Worm (Caenorhabditis elegans): ENCODE measurements around the gene T13C5.2.

T13C5.2 gene

ce11 chrX:6184709-6185108 lies at the start of gene T13C5.2:
Gene T13C5.2, plus strand, starts transcription at chrX:6185009.
- TF ChIP-seq tbx-7 (tag; optimal IDR thresholded peaks at IDR 0.05) (no peak), ceh-34 (tag; optimal IDR thresholded peaks at IDR 0.05) (no peak), madf-2 (tag; optimal IDR thresholded peaks at IDR 0.05) (no peak), T23F11.4 (GFP tag; optimal IDR thresholded peaks at IDR 0.05) (no peak), K02D7.2 (tag; optimal IDR thresholded peaks at IDR 0.05) (no peak)

- TF ChIP-seq hlh-15 (tag; optimal IDR thresholded peaks at IDR 0.05) (no peak), unc-3 (GFP tag; conservative IDR thresholded peaks at IDR 0.05) (no peak), unc-3 (tag; optimal IDR thresholded peaks at IDR 0.05) (no peak), nhr-11 (tag; optimal IDR thresholded peaks at IDR 0.05) (no peak), ama-1 (optimal IDR thresholded peaks at IDR 0.05) (no peak), sox-4 (tag; optimal IDR thresholded peaks at IDR 0.05) (no peak), K02D7.2 (tag; optimal IDR thresholded peaks at IDR 0.05) (no peak), ahr-1 (tag; optimal IDR thresholded peaks at IDR 0.05) (no peak), che-1 (tag; optimal IDR thresholded peaks at IDR 0.05) (no peak), ceh-2 (tag; optimal IDR thresholded peaks at IDR 0.05) (no peak), elt-4 (tag; optimal IDR thresholded peaks at IDR 0.05) (no peak), hlh-6 (tag; optimal IDR thresholded peaks at IDR 0.05) (no peak), nhr-232 (tag; optimal IDR thresholded peaks at IDR 0.05) (no peak)
These were observed 46.6 kb upstream of the T13C5.2 start, which contains the start of gene Y72A10A.1 for ce11 chrX:6138243-6138642. Gene Y72A10A.1, minus strand, starts transcription at chrX:6138343.

- no peak for TF ChIP-seq hlh-8 (tag; optimal IDR thresholded peaks at IDR 0.05)
- TF ChIP-seq pag-3 (tag; optimal IDR thresholded peaks at IDR 0.05; ENCODE audit: borderline replicate concordance) = no peak
- peak; percentile 82 for TF ChIP-seq unc-55 (GFP tag; optimal IDR thresholded peaks at IDR 0.05)
These were observed 38.9 kb upstream of the T13C5.2 start for ce11 chrX:6145921-6146320.

ce11 chrX:6150449-6150848 lies 34.4 kb upstream of the T13C5.2 start, which contains the start of gene tag-275:
Gene tag-275, minus strand, starts transcription at chrX:6150549.
- TF ChIP-seq ref-2 (tag; optimal IDR thresholded peaks at IDR 0.05) (no peak), nhr-11 (tag; optimal IDR thresholded peaks at IDR 0.05) (no peak), elt-4 (tag; optimal IDR thresholded peaks at IDR 0.05) (no peak), pat-9 (tag; optimal IDR thresholded peaks at IDR 0.05) (no peak), tbx-7 (tag; optimal IDR thresholded peaks at IDR 0.05) (no peak), ama-1 (optimal IDR thresholded peaks at IDR 0.05) (no peak), pha-4 (tag; optimal IDR thresholded peaks at IDR 0.05) (no peak), sox-4 (tag; optimal IDR thresholded peaks at IDR 0.05) (no peak), ttx-3 (tag; optimal IDR thresholded peaks at IDR 0.05) (no peak), F13H6.1 (tag; optimal IDR thresholded peaks at IDR 0.05) (no peak), ceh-24 (tag; optimal IDR thresholded peaks at IDR 0.05) (no peak), dve-1 (tag; optimal IDR thresholded peaks at IDR 0.05) (no peak), fkh-10 (GFP tag; optimal IDR thresholded peaks at IDR 0.05) (no peak)

- no peak for TF ChIP-seq ceh-30 (tag; optimal IDR thresholded peaks at IDR 0.05)
- peak; percentile 15 for TF ChIP-seq nfya-1 (tag; optimal IDR thresholded peaks at IDR 0.05)
- TF ChIP-seq npax-4 (tag; optimal IDR thresholded peaks at IDR 0.05) = no peak
- TF ChIP-seq rnt-1 (tag; optimal IDR thresholded peaks at IDR 0.05) = peak; percentile 41
- peak; percentile 43 for TF ChIP-seq ref-2 (tag; optimal IDR thresholded peaks at IDR 0.05)
- TF ChIP-seq madf-2 (tag; optimal IDR thresholded peaks at IDR 0.05) = no peak
- no peak for TF ChIP-seq ceh-14 (tag; optimal IDR thresholded peaks at IDR 0.05)
- TF ChIP-seq F13H6.1 (tag; optimal IDR thresholded peaks at IDR 0.05) = no peak
- no peak for TF ChIP-seq sox-4 (tag; optimal IDR thresholded peaks at IDR 0.05)
- no peak for TF ChIP-seq gmeb-2 (tag; optimal IDR thresholded peaks at IDR 0.05)
- no peak for TF ChIP-seq T23F11.4 (GFP tag; optimal IDR thresholded peaks at IDR 0.05)
- no peak for TF ChIP-seq ceh-24 (tag; optimal IDR thresholded peaks at IDR 0.05)
- no peak for TF ChIP-seq tbx-7 (tag; optimal IDR thresholded peaks at IDR 0.05)
- no peak for TF ChIP-seq ceh-6 (GFP tag; optimal IDR thresholded peaks at IDR 0.05)
- TF ChIP-seq pha-2 (tag; optimal IDR thresholded peaks at IDR 0.05) = no peak
- peak; percentile 62 for TF ChIP-seq hlh-6 (tag; optimal IDR thresholded peaks at IDR 0.05)
- TF ChIP-seq C38D4.7 (GFP tag; optimal IDR thresholded peaks at IDR 0.05) = peak; percentile 21
- TF ChIP-seq hlh-15 (tag; optimal IDR thresholded peaks at IDR 0.05) = no peak
- peak; percentile 58 for TF ChIP-seq ceh-31 (tag; optimal IDR thresholded peaks at IDR 0.05)
- no peak for TF ChIP-seq hlh-30 (tag; optimal IDR thresholded peaks at IDR 0.05; ENCODE audit: insufficient read depth)
- no peak for TF ChIP-seq ets-4 (tag; optimal IDR thresholded peaks at IDR 0.05)
- TF ChIP-seq ttx-3 (tag; optimal IDR thresholded peaks at IDR 0.05) = no peak
- no peak for TF ChIP-seq ceh-18 (tag; optimal IDR thresholded peaks at IDR 0.05)
- TF ChIP-seq hlh-8 (tag; optimal IDR thresholded peaks at IDR 0.05) = peak; percentile 72
- no peak for TF ChIP-seq syd-9 (tag; optimal IDR thresholded peaks at IDR 0.05)
- no peak for TF ChIP-seq nhr-232 (tag; optimal IDR thresholded peaks at IDR 0.05)
- TF ChIP-seq odd-2 (tag; optimal IDR thresholded peaks at IDR 0.05) = no peak
- TF ChIP-seq sdc-2 (tag; optimal IDR thresholded peaks at IDR 0.05) = peak; percentile 4
These were observed 33.8 kb upstream of the T13C5.2 start for ce11 chrX:6150949-6151519.

Data from whole organism, late embryonic.